Worm (Caenorhabditis elegans) whole organism, late embryonic: ENCODE data around the gene elpc-3.

Experiments
- F13H6.1 ChIP-seq: sonication (generic microtip); optimal IDR thresholded peaks from 2 replicates; lab custom pipeline; 2016; ENCODE audit warnings: missing genetic modification characterization, missing compliant biosample characterization
- K02D7.2 ChIP-seq: sonication (generic microtip); optimal IDR thresholded peaks from 2 replicates; lab custom pipeline; 2017; ENCODE audit warnings: mild to moderate bottlenecking, missing genetic modification characterization, missing compliant biosample characterization
- ama-1 ChIP-seq: fragments of 150-350 bp; optimal IDR thresholded peaks from 2 replicates; lab custom pipeline; 2014
- ceh-14 ChIP-seq: sonication (generic microtip); optimal IDR thresholded peaks from 2 replicates; lab custom pipeline; 2016; ENCODE audit warnings: missing genotype, missing genetic modification characterization, missing compliant biosample characterization
- ceh-2 ChIP-seq: sonication (generic microtip); optimal IDR thresholded peaks from 2 replicates; lab custom pipeline; 2016; ENCODE audit warnings: missing genotype, missing genetic modification characterization, missing compliant biosample characterization
- ceh-24 ChIP-seq: sonication (generic microtip); optimal IDR thresholded peaks from 2 replicates; lab custom pipeline; 2016; ENCODE audit warnings: mild to moderate bottlenecking, missing genetic modification characterization, missing compliant biosample characterization
- ceh-30 ChIP-seq: fragments of 150-350 bp; optimal IDR thresholded peaks from 2 replicates; lab custom pipeline; 2014; ENCODE audit warnings: missing biosample characterization, missing genetic modification characterization
- ceh-31 ChIP-seq: sonication (generic microtip); optimal IDR thresholded peaks from 2 replicates; lab custom pipeline; 2016; ENCODE audit warnings: missing genetic modification characterization, missing compliant biosample characterization
- ceh-34 ChIP-seq: sonication (generic microtip); optimal IDR thresholded peaks from 2 replicates; lab custom pipeline; 2016; ENCODE audit warnings: mild to moderate bottlenecking, missing genetic modification characterization, missing compliant biosample characterization
- ceh-9 ChIP-seq: sonication (generic microtip); optimal IDR thresholded peaks from 2 replicates; lab custom pipeline; 2016; ENCODE audit warnings: mild to moderate bottlenecking, missing genetic modification characterization, inconsistent platforms, missing compliant biosample characterization
- elt-2 ChIP-seq: sonication (generic microtip); optimal IDR thresholded peaks from 2 replicates; lab custom pipeline; 2016; ENCODE audit warnings: missing genetic modification reagents, missing genetic modification characterization, missing compliant biosample characterization
- eyg-1 ChIP-seq: sonication (generic microtip); optimal IDR thresholded peaks from 2 replicates; lab custom pipeline; 2016; ENCODE audit warnings: missing genotype, missing genetic modification characterization, missing compliant biosample characterization
- fax-1 ChIP-seq: sonication (generic microtip); optimal IDR thresholded peaks from 2 replicates; lab custom pipeline; 2016; ENCODE audit warnings: missing genotype, missing genetic modification characterization, missing compliant biosample characterization
- hlh-13 ChIP-seq: fragments of 200-800 bp; sonication (Bioruptor generic); optimal IDR thresholded peaks from 2 replicates; lab custom pipeline; 2018; ENCODE audit warnings: mild to moderate bottlenecking, missing genetic modification characterization, missing compliant biosample characterization
- hlh-30 ChIP-seq: sonication (generic microtip); optimal IDR thresholded peaks from 2 replicates; lab custom pipeline; 2017; ENCODE audit warnings: antibody characterized with exemption, missing genetic modification characterization, missing compliant biosample characterization; ENCODE audit not compliant: insufficient read depth
- hlh-8 ChIP-seq: sonication (generic microtip); optimal IDR thresholded peaks from 2 replicates; lab custom pipeline; 2016; ENCODE audit warnings: missing genotype, missing genetic modification characterization, missing compliant biosample characterization
- lim-6 ChIP-seq: sonication (generic microtip); optimal IDR thresholded peaks from 2 replicates; lab custom pipeline; 2016; ENCODE audit warnings: missing genetic modification characterization, missing compliant biosample characterization
- lin-11 ChIP-seq: fragments of 200-800 bp; sonication (Bioruptor generic); optimal IDR thresholded peaks from 2 replicates; lab custom pipeline; 2018; ENCODE audit warnings: mild to moderate bottlenecking, missing genetic modification characterization, missing compliant biosample characterization
- nfya-1 ChIP-seq: sonication (generic microtip); optimal IDR thresholded peaks from 2 replicates; lab custom pipeline; 2017; ENCODE audit warnings: missing genetic modification characterization, mild to moderate bottlenecking, missing compliant biosample characterization, antibody characterized with exemption, moderate library complexity
- nhr-11 ChIP-seq: fragments of 150-350 bp; optimal IDR thresholded peaks from 2 replicates; lab custom pipeline; 2014; ENCODE audit warnings: missing biosample characterization, missing genetic modification characterization
- npax-4 ChIP-seq: sonication (generic microtip); optimal IDR thresholded peaks from 2 replicates; lab custom pipeline; 2016; ENCODE audit warnings: missing genetic modification characterization, missing compliant biosample characterization
- odd-2 ChIP-seq: sonication (generic microtip); optimal IDR thresholded peaks from 2 replicates; lab custom pipeline; 2017; ENCODE audit warnings: antibody characterized with exemption, mild to moderate bottlenecking, missing genetic modification characterization, missing compliant biosample characterization
- pax-1 ChIP-seq: fragments of 150-350 bp; optimal IDR thresholded peaks from 2 replicates; lab custom pipeline; 2014; ENCODE audit warnings: missing biosample characterization, missing genetic modification characterization
- pha-2 ChIP-seq: sonication (generic microtip); optimal IDR thresholded peaks from 2 replicates; lab custom pipeline; 2017; ENCODE audit warnings: mild to moderate bottlenecking, missing genetic modification characterization, missing compliant biosample characterization
- pros-1 ChIP-seq: fragments of 150-350 bp; optimal IDR thresholded peaks from 2 replicates; lab custom pipeline; 2014; ENCODE audit warnings: missing biosample characterization, missing genetic modification reagents, missing genetic modification characterization
- ref-2 ChIP-seq: sonication (generic microtip); optimal IDR thresholded peaks from 2 replicates; lab custom pipeline; 2016; ENCODE audit warnings: missing genetic modification characterization, missing compliant biosample characterization
- rnt-1 ChIP-seq: sonication (generic microtip); optimal IDR thresholded peaks from 2 replicates; lab custom pipeline; 2016; ENCODE audit warnings: missing genetic modification characterization, missing compliant biosample characterization
- sdc-2 ChIP-seq: sonication (generic microtip); optimal IDR thresholded peaks from 2 replicates; lab custom pipeline; 2016; ENCODE audit warnings: missing genotype, missing genetic modification characterization, missing compliant biosample characterization
- sox-2 ChIP-seq: fragments of 200-800 bp; sonication (Bioruptor generic); IDR thresholded peaks from 2 replicates; pipeline ENCODE4 v1.3.6; 2022; ENCODE audit warnings: missing genetic modification reagents, missing genetic modification characterization, missing compliant biosample characterization
- syd-9 ChIP-seq: sonication (generic microtip); optimal IDR thresholded peaks from 2 replicates; lab custom pipeline; 2016; ENCODE audit warnings: mild to moderate bottlenecking, missing genetic modification characterization, moderate library complexity, missing compliant biosample characterization

Gene elpc-3

ce11 chrV:12190943-12191569 is 9.8 kb upstream of the elpc-3 start, which contains the start of gene dpy-30:
dpy-30 (plus strand) TSS chrV:12191519.
- TF ChIP-seq lim-6 (tag; lab: Kevin White, UChicago) (no peak), hlh-30 (tag; lab: Kevin White, UChicago) (peak; percentile 33), ceh-14 (no peak), npax-4 (tag; lab: Kevin White, UChicago) (no peak), nfya-1 (peak; percentile 42), K02D7.2 (tag; lab: Kevin White, UChicago) (no peak), ceh-34 (tag; lab: Kevin White, UChicago) (peak; percentile 24), fax-1 (tag; lab: Kevin White, UChicago) (no peak), pha-2 (tag; lab: Kevin White, UChicago) (no peak), ceh-30 (peak; percentile 7), ceh-2 (tag; lab: Kevin White, UChicago) (no peak)

- TF ChIP-seq odd-2 (tag; lab: Kevin White, UChicago) (no peak), npax-4 (tag; lab: Kevin White, UChicago) (no peak), sox-2 (GFP tag; lab: Robert Waterston, UW) (no peak), hlh-8 (no peak), ceh-31 (no peak), hlh-13 (no peak), ceh-30 (no peak), rnt-1 (no peak), elt-2 (no peak), sdc-2 (tag; lab: Kevin White, UChicago) (no peak), pax-1 (tag; lab: Kevin White, UChicago) (no peak), pros-1 (tag; lab: Kevin White, UChicago) (no peak), syd-9 (tag; lab: Kevin White, UChicago) (no peak), ceh-24 (tag; lab: Kevin White, UChicago) (no peak), ceh-9 (tag; lab: Kevin White, UChicago) (no peak)
Measured at ce11 chrV:12188830-12189229, 7.6 kb upstream of the elpc-3 start.

DNA sequence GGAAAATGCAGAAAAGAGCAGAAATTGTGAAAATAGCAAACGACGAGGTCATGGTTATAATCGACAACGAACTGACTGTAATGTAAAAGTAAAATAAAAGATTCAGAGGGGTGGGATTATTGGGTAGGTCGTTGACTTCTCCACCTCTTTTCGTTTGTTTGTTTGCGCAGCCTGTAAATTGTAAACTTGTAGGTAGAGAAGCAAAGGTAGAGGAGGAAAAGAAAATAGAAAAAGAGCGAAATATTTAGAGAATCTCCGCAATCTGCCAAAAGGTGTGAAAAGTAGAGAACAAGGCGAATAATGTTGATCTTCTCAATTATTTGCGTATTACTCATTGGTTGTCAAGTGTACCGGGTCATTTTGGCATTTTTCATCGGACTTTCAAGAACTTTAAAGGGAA is 6.1 kb upstream of the elpc-3 start, which contains the start of gene ZK863.8:
Gene ZK863.8 (minus strand): TSS at position 173 of the 400 bp plus-strand sequence.
- TF ChIP-seq lin-11 (tag; lab: Kevin White, UChicago) = no peak

DNA sequence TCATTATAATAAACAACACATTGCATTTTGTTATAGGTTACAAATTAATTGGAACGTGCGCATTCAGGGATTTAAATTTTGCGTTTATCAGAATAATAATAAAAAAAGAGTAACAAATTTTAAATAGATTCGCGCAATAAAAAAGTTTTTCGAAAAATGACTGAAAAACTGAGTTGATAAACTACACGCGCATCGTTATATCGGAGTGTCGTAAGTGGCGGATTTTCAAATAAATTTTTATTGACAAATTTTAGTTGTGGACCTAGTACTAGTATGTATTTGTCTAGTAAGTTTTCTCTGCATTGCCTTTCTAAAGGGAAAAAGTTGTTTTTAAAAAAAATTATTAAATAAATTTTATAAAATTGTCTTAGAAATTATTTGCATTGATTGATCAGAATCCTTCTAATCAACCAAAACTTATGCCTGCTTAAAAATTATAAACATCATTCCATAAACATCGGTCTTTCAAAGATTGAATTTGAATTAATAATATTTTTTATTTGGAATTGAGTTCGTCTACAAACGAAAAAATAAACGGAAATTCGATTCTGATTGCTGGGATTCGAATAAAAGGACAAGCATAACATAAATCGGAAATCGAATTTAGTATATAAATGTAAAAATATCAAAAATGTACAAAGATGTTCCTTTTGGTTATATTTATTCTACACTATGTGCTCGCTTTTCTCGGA is 3.2 kb upstream of the elpc-3 start, which contains the start of gene srd-4:
Gene srd-4 (plus strand): TSS at position 642 of the 692 bp plus-strand sequence.
- TF ChIP-seq nhr-11 (tag; lab: Kevin White, UChicago) (no peak), nfya-1 (peak; percentile 6)

DNA sequence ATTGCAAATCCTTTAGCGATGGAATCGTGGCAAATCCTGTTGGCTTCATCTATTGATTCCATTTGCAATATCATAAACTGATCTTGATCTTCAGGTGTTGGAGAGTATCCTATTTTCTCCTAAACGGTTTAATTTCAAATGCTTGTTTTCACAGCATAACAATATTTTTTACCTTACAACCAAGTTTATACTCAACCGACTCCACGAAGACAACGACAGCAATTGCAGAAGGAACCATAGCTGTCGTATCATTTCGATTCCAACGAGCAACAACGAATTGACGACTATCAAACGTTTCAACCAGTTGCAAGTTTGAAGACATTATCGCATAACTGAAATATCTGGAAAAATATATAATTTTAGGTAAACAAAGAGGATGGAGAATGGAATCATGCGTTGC is 2.6 kb upstream of the elpc-3 start, which contains the start of gene usip-1:
Gene usip-1 (minus strand): TSS at position 341 of the 400 bp plus-strand sequence.
- no peak for TF ChIP-seq nfya-1
- no peak for TF ChIP-seq ceh-30
- TF ChIP-seq ref-2 (tag; lab: Kevin White, UChicago) = no peak

- TF ChIP-seq ama-1 (lab: Kevin White, UChicago) (no peak), eyg-1 (no peak), F13H6.1 (tag; lab: Kevin White, UChicago) (no peak), hlh-8 (no peak)
Measured at ce11 chrV:12179338-12179737, 1.9 kb downstream of the elpc-3 start, which contains the start of gene clec-224. clec-224 (minus strand) TSS chrV:12179438.
